Fruit fly (Drosophila melanogaster): Measurements from ENCODE around the gene COX7A.

- TF ChIP-seq CG8478 (optimal IDR thresholded peaks at IDR 0.05) (no peak), CTCF (optimal IDR thresholded peaks at IDR 0.05) (no peak)
These were observed 16.8 kb downstream of the COX7A start, which contains the start of gene CG7443 for dm6 chr3R:8324016-8324415.
